Fruit fly (Drosophila melanogaster): ENCODE measurements around the gene CG13060.

CG13060 gene

DNA sequence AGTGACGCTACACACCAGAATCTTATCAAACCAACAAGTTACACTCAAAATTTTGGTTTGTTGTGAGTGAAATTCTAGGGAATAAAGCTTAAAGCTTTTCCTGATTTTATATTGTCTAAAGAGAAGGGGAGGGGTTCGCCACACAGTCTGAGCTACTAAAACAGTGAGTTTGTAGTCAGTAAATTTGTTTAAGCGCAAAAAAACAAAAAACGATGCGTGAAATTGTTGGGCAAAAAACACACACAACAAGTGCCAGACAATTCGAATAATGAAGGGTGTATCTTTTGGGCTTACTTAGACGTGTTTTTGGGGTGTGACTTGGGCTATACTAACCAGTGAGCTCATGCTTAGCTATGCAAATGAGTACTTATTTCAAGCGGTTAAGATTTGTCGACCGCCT is 40.1 kb downstream of the CG13060 start:
- TF ChIP-seq rgr (GFP tag; optimal IDR thresholded peaks at IDR 0.05) (peak; percentile 16), brk (GFP tag; optimal IDR thresholded peaks at IDR 0.05) (peak; percentile 1), Hr78 (GFP tag; optimal IDR thresholded peaks at IDR 0.05) (no peak), Hr83 (GFP tag; optimal IDR thresholded peaks at IDR 0.05; ENCODE audit: poor library complexity, severe bottlenecking) (peak; percentile 1)

DNA sequence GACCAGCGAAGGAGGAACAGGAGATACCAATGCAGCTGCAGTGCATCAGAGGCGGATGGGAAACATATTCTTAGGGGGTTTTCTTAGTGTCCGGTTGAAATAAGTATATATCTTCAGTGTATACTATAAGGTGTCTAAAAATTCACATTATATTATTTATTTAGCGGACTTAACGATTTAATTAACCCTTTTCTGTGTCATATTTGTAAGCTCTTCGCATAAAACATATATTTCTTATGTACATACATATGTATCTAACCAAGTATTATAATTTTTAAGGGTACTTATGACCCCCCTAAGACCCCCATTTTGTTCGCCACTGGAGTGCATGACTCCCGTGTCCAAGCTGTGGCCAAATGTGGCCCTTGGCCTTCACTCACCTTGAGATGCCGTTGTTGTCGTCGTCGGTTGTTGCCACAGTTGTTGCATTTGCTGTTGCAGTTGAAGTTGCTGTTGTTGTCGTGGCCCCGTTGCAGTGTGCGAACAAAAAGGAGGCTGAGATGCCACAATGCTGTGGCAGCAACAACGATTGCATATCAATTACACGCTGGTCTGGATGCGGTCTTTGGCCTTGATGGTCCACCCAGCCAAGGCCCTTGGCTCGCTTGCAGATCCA is 41.7 kb downstream of the CG13060 start:
- no peak for TF ChIP-seq CG32264 (GFP tag; optimal IDR thresholded peaks at IDR 0.05)
- peak; percentile 53 for TF ChIP-seq psq (GFP tag; optimal IDR thresholded peaks at IDR 0.05)
- TF ChIP-seq br (GFP tag; optimal IDR thresholded peaks at IDR 0.05) = peak; percentile 51
- TF ChIP-seq fru (GFP tag; optimal IDR thresholded peaks at IDR 0.05) = peak; percentile 73
- TF ChIP-seq Dif (GFP tag; optimal IDR thresholded peaks at IDR 0.05; ENCODE audit: partially characterized antibody) = no peak
- no peak for TF ChIP-seq usp (GFP tag; optimal IDR thresholded peaks at IDR 0.05)
- TF ChIP-seq foxo (GFP tag; optimal IDR thresholded peaks at IDR 0.05) = peak in 1 of 2 experiments; percentile 61
- peak; percentile 56 for TF ChIP-seq rgr (GFP tag; optimal IDR thresholded peaks at IDR 0.05)
- peak; percentile 25 for TF ChIP-seq dmrt93B (GFP tag; optimal IDR thresholded peaks at IDR 0.05)
- peak; percentile 78 for TF ChIP-seq Sp1 (GFP tag; optimal IDR thresholded peaks at IDR 0.05)
- TF ChIP-seq Rel (GFP tag; optimal IDR thresholded peaks at IDR 0.05) = no peak
- no peak for TF ChIP-seq Rel (tag; optimal IDR thresholded peaks at IDR 0.05)
- peak; percentile 57 for TF ChIP-seq ey (GFP tag; optimal IDR thresholded peaks at IDR 0.05)
- TF ChIP-seq sv (GFP tag; optimal IDR thresholded peaks at IDR 0.05) = no peak
- peak; percentile 69 for TF ChIP-seq h (GFP tag; optimal IDR thresholded peaks at IDR 0.05)
- TF ChIP-seq CG9705 (GFP tag; optimal IDR thresholded peaks at IDR 0.05) = peak; percentile 15
- peak; percentile 74 for TF ChIP-seq HLH106 (tag; optimal IDR thresholded peaks at IDR 0.05)
- TF ChIP-seq OdsH (GFP tag; optimal IDR thresholded peaks at IDR 0.05) = peak; percentile 59
- no peak for TF ChIP-seq Hr78 (GFP tag; optimal IDR thresholded peaks at IDR 0.05)
- TF ChIP-seq woc (GFP tag; optimal IDR thresholded peaks at IDR 0.05) = peak; percentile 35
- no peak for TF ChIP-seq CrebA (GFP tag; optimal IDR thresholded peaks at IDR 0.05; ENCODE audit: borderline replicate concordance)

DNA sequence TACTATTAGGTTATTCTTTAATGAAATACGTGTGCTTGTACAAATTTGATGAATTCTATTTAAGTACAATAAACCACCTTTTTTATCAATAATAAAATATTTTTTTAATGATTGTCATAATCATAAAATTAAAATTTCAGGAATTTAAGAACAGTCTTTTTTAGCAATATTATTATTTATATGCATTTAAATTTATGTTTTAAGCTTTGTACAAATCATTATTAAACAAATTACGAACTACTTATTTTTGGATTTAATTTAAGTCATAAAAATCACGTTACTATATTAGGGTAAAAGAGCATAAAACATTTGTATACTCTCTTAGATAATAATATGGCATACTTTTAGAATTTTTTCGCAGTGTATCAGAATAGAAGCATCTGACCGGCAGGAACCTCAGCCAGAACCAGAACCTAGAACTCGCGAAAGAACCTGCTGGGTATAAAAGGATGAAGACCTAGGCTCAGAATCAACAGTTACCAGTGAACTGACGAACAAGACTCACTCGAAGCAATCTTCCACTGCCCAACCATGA is 42.5 kb downstream of the CG13060 start, which contains the start of gene Cpr72Ea:
Gene Cpr72Ea (plus strand): TSS at position 485 of the 535 bp plus-strand sequence.
- TF ChIP-seq brk (GFP tag; optimal IDR thresholded peaks at IDR 0.05) (no peak), pan (optimal IDR thresholded peaks at IDR 0.05) (no peak), Sp1 (GFP tag; optimal IDR thresholded peaks at IDR 0.05) (no peak), Abd-B (GFP tag; optimal IDR thresholded peaks at IDR 0.05) (no peak), GATAd (GFP tag; optimal IDR thresholded peaks at IDR 0.05) (no peak), br (GFP tag; optimal IDR thresholded peaks at IDR 0.05) (no peak), psq (GFP tag; optimal IDR thresholded peaks at IDR 0.05) (no peak), dmrt93B (GFP tag; optimal IDR thresholded peaks at IDR 0.05) (no peak)

DNA sequence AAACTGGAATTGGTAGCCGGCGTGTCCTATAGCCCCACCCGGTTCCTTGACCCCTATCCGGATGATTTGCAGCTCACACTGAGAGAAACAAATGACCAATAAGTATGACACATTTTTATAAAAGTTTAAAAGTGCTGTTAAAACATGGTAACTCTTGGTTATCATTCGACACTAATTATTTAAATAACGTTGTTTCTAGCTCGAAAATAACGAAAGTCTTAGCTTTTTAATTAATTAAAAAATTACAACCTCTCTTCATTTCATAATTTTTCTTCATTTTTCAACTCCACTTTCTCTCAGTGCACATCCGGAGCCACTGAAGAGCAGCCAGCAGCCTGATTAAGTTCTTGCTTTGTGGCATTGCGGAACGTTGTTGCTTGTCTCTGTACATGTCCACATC is 44.5 kb downstream of the CG13060 start:
- peak; percentile 78 for TF ChIP-seq Sp1 (GFP tag; optimal IDR thresholded peaks at IDR 0.05)
- no peak for TF ChIP-seq Hr83 (GFP tag; optimal IDR thresholded peaks at IDR 0.05; ENCODE audit: poor library complexity, severe bottlenecking)
- TF ChIP-seq fru (GFP tag; optimal IDR thresholded peaks at IDR 0.05) = peak; percentile 81
- TF ChIP-seq h (GFP tag; optimal IDR thresholded peaks at IDR 0.05) = peak; percentile 83
- TF ChIP-seq br (GFP tag; optimal IDR thresholded peaks at IDR 0.05) = peak; percentile 73
- TF ChIP-seq lola (GFP tag; optimal IDR thresholded peaks at IDR 0.05) = no peak
- no peak for TF ChIP-seq Rel (GFP tag; optimal IDR thresholded peaks at IDR 0.05)
- no peak for TF ChIP-seq Rel (tag; optimal IDR thresholded peaks at IDR 0.05)
- TF ChIP-seq woc (GFP tag; optimal IDR thresholded peaks at IDR 0.05) = peak; percentile 67
- TF ChIP-seq Jra (GFP tag; optimal IDR thresholded peaks at IDR 0.05) = no peak
- peak; percentile 39 for TF ChIP-seq CG9705 (GFP tag; optimal IDR thresholded peaks at IDR 0.05)
- TF ChIP-seq OdsH (GFP tag; optimal IDR thresholded peaks at IDR 0.05) = peak; percentile 81
- TF ChIP-seq GATAd (GFP tag; optimal IDR thresholded peaks at IDR 0.05) = no peak
- TF ChIP-seq Dfd (GFP tag; optimal IDR thresholded peaks at IDR 0.05) = no peak
- no peak for TF ChIP-seq usp (GFP tag; optimal IDR thresholded peaks at IDR 0.05)
- TF ChIP-seq pan (optimal IDR thresholded peaks at IDR 0.05) = no peak
- TF ChIP-seq ey (GFP tag; optimal IDR thresholded peaks at IDR 0.05) = peak; percentile 69
- no peak for TF ChIP-seq Abd-B (GFP tag; optimal IDR thresholded peaks at IDR 0.05)
- peak; percentile 27 for TF ChIP-seq brk (GFP tag; optimal IDR thresholded peaks at IDR 0.05)
- TF ChIP-seq dsf (GFP tag; optimal IDR thresholded peaks at IDR 0.05; ENCODE audit: borderline replicate concordance) = no peak
- no peak for TF ChIP-seq sage (GFP tag; optimal IDR thresholded peaks at IDR 0.05)
- no peak for TF ChIP-seq Myc (optimal IDR thresholded peaks at IDR 0.05)
- TF ChIP-seq Hr78 (GFP tag; optimal IDR thresholded peaks at IDR 0.05) = no peak
- peak in 1 of 2 experiments; percentile 78 for TF ChIP-seq foxo (GFP tag; optimal IDR thresholded peaks at IDR 0.05)
- no peak for TF ChIP-seq CrebA (GFP tag; optimal IDR thresholded peaks at IDR 0.05; ENCODE audit: borderline replicate concordance)
- TF ChIP-seq HLH106 (tag; optimal IDR thresholded peaks at IDR 0.05) = peak; percentile 82
- TF ChIP-seq N (GFP tag; optimal IDR thresholded peaks at IDR 0.05) = no peak
- no peak for TF ChIP-seq Vsx2 (GFP tag; optimal IDR thresholded peaks at IDR 0.05; ENCODE audit: partially characterized antibody)
- TF ChIP-seq tai (GFP tag; optimal IDR thresholded peaks at IDR 0.05) = no peak
- no peak for TF ChIP-seq Dif (GFP tag; optimal IDR thresholded peaks at IDR 0.05; ENCODE audit: partially characterized antibody)
- TF ChIP-seq dmrt93B (GFP tag; optimal IDR thresholded peaks at IDR 0.05) = peak; percentile 56
- TF ChIP-seq psq (GFP tag; optimal IDR thresholded peaks at IDR 0.05) = peak; percentile 66
- TF ChIP-seq Mio (GFP tag; optimal IDR thresholded peaks at IDR 0.05) = no peak
- no peak for TF ChIP-seq jim (GFP tag; optimal IDR thresholded peaks at IDR 0.05)
- peak; percentile 65 for TF ChIP-seq Hnf4 (GFP tag; optimal IDR thresholded peaks at IDR 0.05)
- TF ChIP-seq sv (GFP tag; optimal IDR thresholded peaks at IDR 0.05) = no peak

Measured in whole organism, wandering third instar larva.